Fruit fly (Drosophila melanogaster) whole organism, embryonic: Measurements from ENCODE around the gene Rpt6.

Experiments
- CG10147 ChIP-seq: fragments of 200-800 bp; sonication (Bioruptor generic); optimal IDR thresholded peaks from 2 replicates; lab custom pipeline; 2019; ENCODE audit warnings: missing biosample characterization, mild to moderate bottlenecking, missing genetic modification characterization, moderate library complexity
- CG10959 ChIP-seq: fragments of 200-800 bp; sonication (Bioruptor generic); IDR thresholded peaks from 2 replicates; pipeline ENCODE4 v1.3.6; 2022; ENCODE audit warnings: missing biosample characterization, missing genetic modification characterization
- CG12071 ChIP-seq: fragments of 200-800 bp; sonication (Bioruptor generic); optimal IDR thresholded peaks from 3 replicates; lab custom pipeline; 2018; ENCODE audit warnings: missing biosample characterization, mild to moderate bottlenecking, missing genetic modification characterization
- CG13287 ChIP-seq: fragments of 200-800 bp; sonication (Bioruptor generic); IDR thresholded peaks from 2 replicates; pipeline ENCODE4 v1.3.6; 2022; ENCODE audit warnings: missing biosample characterization, missing genetic modification characterization; ENCODE audit not compliant: partially characterized antibody
- CG17186 ChIP-seq: fragments of 200-800 bp; sonication (Bioruptor generic); optimal IDR thresholded peaks from 3 replicates; lab custom pipeline; 2017; ENCODE audit warnings: missing biosample characterization, missing genetic modification reagents, missing genetic modification characterization
- CG17359 ChIP-seq: fragments of 200-800 bp; sonication (Bioruptor generic); optimal IDR thresholded peaks from 3 replicates; lab custom pipeline; 2018; ENCODE audit warnings: missing biosample characterization, mild to moderate bottlenecking, missing genetic modification characterization, moderate library complexity
- CG17612 ChIP-seq: fragments of 200-800 bp; sonication (Bioruptor generic); IDR thresholded peaks from 2 replicates; pipeline ENCODE4 v1.3.6; 2022; ENCODE audit warnings: missing biosample characterization, missing genetic modification characterization
- CG18764 ChIP-seq: fragments of 200-800 bp; sonication (Bioruptor generic); optimal IDR thresholded peaks from 3 replicates; lab custom pipeline; 2016; ENCODE audit warnings: missing biosample characterization, missing genetic modification characterization
- CG32772 ChIP-seq: fragments of 200-800 bp; sonication (Bioruptor generic); IDR thresholded peaks from 2 replicates; pipeline ENCODE4 v1.3.6; 2022; ENCODE audit warnings: missing biosample characterization, missing genetic modification characterization
- CG3847 ChIP-seq: fragments of 200-800 bp; sonication (Bioruptor generic); IDR thresholded peaks from 2 replicates; pipeline ENCODE4 v1.3.6; 2022; ENCODE audit warnings: missing biosample characterization, missing genetic modification characterization
- CG4282 ChIP-seq: fragments of 200-800 bp; sonication (Bioruptor generic); optimal IDR thresholded peaks from 2 replicates; lab custom pipeline; 2016; ENCODE audit warnings: missing biosample characterization, missing genetic modification characterization
- CG6689 ChIP-seq: fragments of 200-800 bp; sonication (Bioruptor generic); IDR thresholded peaks from 2 replicates; pipeline ENCODE4 v1.3.6; 2022; ENCODE audit warnings: missing biosample characterization, missing genetic modification characterization
- CG7556 ChIP-seq: fragments of 200-800 bp; sonication (Bioruptor generic); optimal IDR thresholded peaks from 2 replicates; lab custom pipeline; 2017; ENCODE audit warnings: missing biosample characterization, mild to moderate bottlenecking, missing genetic modification characterization
- CG7963 ChIP-seq: fragments of 200-800 bp; sonication (Bioruptor generic); IDR thresholded peaks from 3 replicates; pipeline ENCODE4 v1.3.6; 2022; ENCODE audit warnings: missing biosample characterization, missing genetic modification characterization; ENCODE audit not compliant: partially characterized antibody
- CG9727 ChIP-seq: fragments of 200-800 bp; sonication (Bioruptor generic); optimal IDR thresholded peaks from 3 replicates; lab custom pipeline; 2017; ENCODE audit warnings: missing biosample characterization, mild to moderate bottlenecking, missing genetic modification characterization
- Dref ChIP-seq: fragments of 200-800 bp; sonication (Bioruptor generic); IDR thresholded peaks from 2 replicates; pipeline ENCODE4 v1.3.6; 2022; ENCODE audit warnings: missing biosample characterization, missing genetic modification characterization
- Fer3 ChIP-seq: fragments of 200-800 bp; sonication (Bioruptor generic); optimal IDR thresholded peaks from 2 replicates; lab custom pipeline; 2018; ENCODE audit warnings: missing biosample characterization, mild to moderate bottlenecking, missing genetic modification characterization, moderate library complexity
- H15 ChIP-seq: fragments of 200-800 bp; sonication (Bioruptor generic); IDR thresholded peaks from 3 replicates; pipeline ENCODE4 v1.3.6; 2022; ENCODE audit warnings: missing biosample characterization, missing genetic modification characterization
- HLH54F ChIP-seq: fragments of 200-800 bp; sonication (Bioruptor generic); optimal IDR thresholded peaks from 3 replicates; lab custom pipeline; 2016; ENCODE audit warnings: missing biosample characterization, missing genetic modification characterization
- HLHmδ ChIP-seq: fragments of 200-800 bp; sonication (Bioruptor generic); optimal IDR thresholded peaks from 2 replicates; lab custom pipeline; 2018; ENCODE audit warnings: missing biosample characterization, mild to moderate bottlenecking, missing genetic modification characterization, moderate library complexity
- Hr3 ChIP-seq: fragments of 200-800 bp; sonication (Bioruptor generic); optimal IDR thresholded peaks from 3 replicates; lab custom pipeline; 2016; ENCODE audit warnings: missing biosample characterization, missing genetic modification characterization
- Hr78 ChIP-seq, 2 experiments: fragments of 200-800 bp in 1 of 2; fragments of >200 bp in 1 of 2; sonication (Bioruptor generic) in 1 of 2; optimal IDR thresholded peaks; 2 replicates each; lab custom pipeline; 2017 to 2019; ENCODE audit warnings: missing biosample characterization in 2 of 2, missing genetic modification characterization in 2 of 2, mild to moderate bottlenecking in 1 of 2, moderate library complexity in 1 of 2
- Max ChIP-seq: fragments of 200-800 bp; sonication (Bioruptor generic); optimal IDR thresholded peaks from 2 replicates; lab custom pipeline; 2016; ENCODE audit warnings: missing biosample characterization, mild to moderate bottlenecking, missing genetic modification characterization
- Med ChIP-seq: fragments of 200-800 bp; sonication (Bioruptor generic); peaks from one replicate; lab custom pipeline; 2016; ENCODE audit warnings: missing biosample characterization, missing genetic modification characterization, mild to moderate bottlenecking, inconsistent platforms, moderate library complexity
- NK7.1 ChIP-seq: fragments of 200-800 bp; sonication (Bioruptor generic); optimal IDR thresholded peaks from 3 replicates; lab custom pipeline; 2016; ENCODE audit warnings: missing biosample characterization, missing genetic modification characterization
- Nf-YB ChIP-seq: fragments of 200-800 bp; sonication (Bioruptor generic); optimal IDR thresholded peaks from 3 replicates; lab custom pipeline; 2019; ENCODE audit warnings: missing biosample characterization, mild to moderate bottlenecking, missing genetic modification characterization, moderate library complexity
- Nf-YC ChIP-seq: fragments of 200-800 bp; optimal IDR thresholded peaks from 3 replicates; lab custom pipeline; 2019; ENCODE audit warnings: missing biosample characterization, mild to moderate bottlenecking, missing genetic modification characterization, moderate library complexity
- Ptx1 ChIP-seq: fragments of 200-800 bp; sonication (Bioruptor generic); IDR thresholded peaks from 2 replicates; pipeline ENCODE4 v1.3.6; 2022; ENCODE audit warnings: missing biosample characterization, missing genetic modification characterization
- Rfx ChIP-seq: fragments of 200-800 bp; sonication (Bioruptor generic); IDR thresholded peaks from 2 replicates; pipeline ENCODE4 v1.3.6; 2022; ENCODE audit warnings: missing biosample characterization, missing genetic modification characterization
- Sox100B ChIP-seq: fragments of 200-800 bp; sonication (Bioruptor generic); optimal IDR thresholded peaks from 3 replicates; lab custom pipeline; 2018; ENCODE audit warnings: missing biosample characterization, mild to moderate bottlenecking, missing genetic modification characterization
- ac ChIP-seq: fragments of 200-800 bp; sonication (Bioruptor generic); optimal IDR thresholded peaks from 3 replicates; lab custom pipeline; 2017; ENCODE audit warnings: missing biosample characterization, mild to moderate bottlenecking, missing genetic modification characterization
- amos ChIP-seq: fragments of 200-800 bp; sonication (Bioruptor generic); IDR thresholded peaks from 2 replicates; pipeline ENCODE4 v1.3.6; 2022; ENCODE audit warnings: missing biosample characterization, missing genetic modification characterization; ENCODE audit not compliant: partially characterized antibody
- chinmo ChIP-seq: fragments of 200-800 bp; sonication (Bioruptor generic); IDR thresholded peaks from 4 replicates; pipeline ENCODE4 v1.3.6; 2022; ENCODE audit warnings: missing biosample characterization, missing genetic modification characterization; ENCODE audit not compliant: partially characterized antibody
- chm ChIP-seq: fragments of 200-800 bp; sonication (Bioruptor generic); IDR thresholded peaks from 2 replicates; pipeline ENCODE4 v1.3.6; 2022; ENCODE audit warnings: missing biosample characterization, missing genetic modification characterization
- ci ChIP-seq: fragments of 200-800 bp; sonication (Bioruptor generic); IDR thresholded peaks from 3 replicates; pipeline ENCODE4 v1.3.6; 2022; ENCODE audit warnings: missing biosample characterization, missing genetic modification characterization
- crol ChIP-seq: fragments of 200-800 bp; sonication (Bioruptor generic); IDR thresholded peaks from 2 replicates; pipeline ENCODE4 v1.3.6; 2022; ENCODE audit warnings: missing biosample characterization, missing genetic modification characterization
- dan ChIP-seq: fragments of 200-800 bp; sonication (Bioruptor generic); IDR thresholded peaks from 2 replicates; pipeline ENCODE4 v1.3.6; 2022; ENCODE audit warnings: missing biosample characterization, missing genetic modification characterization
- ewg ChIP-seq: fragments of 200-800 bp; sonication (Bioruptor generic); optimal IDR thresholded peaks from 3 replicates; lab custom pipeline; 2017; ENCODE audit warnings: mild to moderate bottlenecking, missing biosample characterization, missing genetic modification reagents, missing genetic modification characterization
- gem ChIP-seq: fragments of 200-800 bp; sonication (Bioruptor generic); optimal IDR thresholded peaks from 2 replicates; lab custom pipeline; 2019; ENCODE audit warnings: missing biosample characterization, mild to moderate bottlenecking, missing genetic modification characterization, moderate library complexity
- hkb ChIP-seq, 2 experiments: fragments of 200-800 bp in 1 of 2; fragments of >200 bp in 1 of 2; sonication (Bioruptor generic) in 1 of 2; IDR thresholded peaks in 1 of 2; optimal IDR thresholded peaks in 1 of 2; 2 replicates each; pipeline versions ENCODE4 v1.3.6 to Lab custom; 2017 to 2022; ENCODE audit warnings: missing biosample characterization in 1 of 2, missing genetic modification characterization in 1 of 2
- hth ChIP-seq: fragments of >200 bp; optimal IDR thresholded peaks from 2 replicates; lab custom pipeline; 2017; ENCODE audit warnings: inconsistent platforms
- inv ChIP-seq: fragments of 200-800 bp; sonication (Bioruptor generic); IDR thresholded peaks from 2 replicates; pipeline ENCODE4 v1.3.6; 2022; ENCODE audit warnings: missing biosample characterization, missing genetic modification characterization; ENCODE audit not compliant: partially characterized antibody
- lbe ChIP-seq: fragments of 200-800 bp; sonication (Bioruptor generic); optimal IDR thresholded peaks from 2 replicates; lab custom pipeline; 2016; ENCODE audit warnings: missing biosample characterization, mild to moderate bottlenecking, missing genetic modification characterization
- pho ChIP-seq: fragments of 200-800 bp; sonication (Bioruptor generic); optimal IDR thresholded peaks from 2 replicates; lab custom pipeline; 2016; ENCODE audit warnings: missing biosample characterization, missing genetic modification characterization
- pita ChIP-seq: fragments of 200-800 bp; sonication (Bioruptor generic); optimal IDR thresholded peaks from 2 replicates; lab custom pipeline; 2017; ENCODE audit warnings: missing biosample characterization, mild to moderate bottlenecking, missing genetic modification characterization
- psq ChIP-seq: fragments of 200-800 bp; sonication (Bioruptor generic); optimal IDR thresholded peaks from 2 replicates; lab custom pipeline; 2017; ENCODE audit warnings: missing biosample characterization, missing genetic modification characterization
- rib ChIP-seq: fragments of 200-800 bp; sonication (Bioruptor generic); IDR thresholded peaks from 2 replicates; pipeline ENCODE4 v1.3.6; 2022; ENCODE audit warnings: missing biosample characterization, missing genetic modification characterization
- slou ChIP-seq: fragments of 200-800 bp; sonication (Bioruptor generic); optimal IDR thresholded peaks from 3 replicates; lab custom pipeline; 2016; ENCODE audit warnings: missing biosample characterization, missing genetic modification characterization
- sr ChIP-seq: fragments of 200-800 bp; sonication (Bioruptor generic); IDR thresholded peaks from 3 replicates; pipeline ENCODE4 v1.3.6; 2022; ENCODE audit warnings: missing biosample characterization, missing genetic modification characterization
- tgo ChIP-seq: fragments of 200-800 bp; sonication (Bioruptor generic); IDR thresholded peaks from 3 replicates; pipeline ENCODE4 v1.3.6; 2022; ENCODE audit warnings: missing biosample characterization, missing genetic modification characterization

The Rpt6 gene

dm6 chrX:21339476-21339931 is 23.7 kb downstream of the Rpt6 start, which contains the start of the genes tty and fliI (continued):
- TF ChIP-seq inv (GFP tag; lab: Robert Waterston, UW) (peak; percentile 32; the same call in 1 of the 2 replicates), CG17612 (GFP tag; lab: Robert Waterston, UW) (peak; percentile 64; the same call in 1 of the 2 replicates), CG7963 (GFP tag; lab: Robert Waterston, UW) (no peak), hkb (optimal IDR thresholded peaks at IDR 0.05; lab: Kevin White, UChicago) (no peak), hkb (GFP tag; IDR thresholded peaks at IDR 0.05; lab: Robert Waterston, UW) (peak; percentile 88), Max (GFP tag; lab: Kevin White, UChicago) (peak; percentile 69), H15 (GFP tag; lab: Robert Waterston, UW) (peak; percentile 85), CG10147 (peak; percentile 61), NK7.1 (peak; percentile 42), CG13287 (peak; percentile 14; the same call in 1 of the 2 replicates), Hr78 (GFP tag; optimal IDR thresholded peaks at IDR 0.05; lab: Kevin White, UChicago) (no peak), gem (tag; lab: Kevin White, UChicago) (peak; percentile 83), rib (GFP tag; lab: Robert Waterston, UW) (peak; percentile 87), CG4282 (GFP tag; lab: Kevin White, UChicago) (peak; percentile 56), ci (peak; percentile 95), dan (peak; percentile 52; the same call in 1 of the 2 replicates), HLHmδ (no peak), ewg (GFP tag; lab: Kevin White, UChicago) (peak; percentile 71), CG32772 (GFP tag; lab: Robert Waterston, UW) (peak; percentile 93), CG17186 (GFP tag; lab: Kevin White, UChicago) (peak; percentile 68), CG17359 (tag; lab: Kevin White, UChicago) (peak; percentile 90), CG6689 (GFP tag; lab: Robert Waterston, UW) (peak; percentile 90), CG12071 (GFP tag; lab: Kevin White, UChicago) (no peak), Dref (peak; percentile 46), pho (GFP tag; lab: Kevin White, UChicago) (peak; percentile 81), crol (GFP tag; lab: Robert Waterston, UW) (peak; percentile 52; the same call in 1 of the 2 replicates), Rfx (peak; percentile 94), pita (no peak), Med (GFP tag; lab: Kevin White, UChicago) (peak; percentile 98), chinmo (GFP tag; lab: Robert Waterston, UW) (0 out of 4 replicates have a peak, but pooled peaks have one; percentile 5), Sox100B (GFP tag; lab: Kevin White, UChicago) (no peak), psq (no peak), sr (GFP tag; lab: Robert Waterston, UW) (peak; percentile 52; the same call in 1 of the 3 replicates), slou (peak; percentile 35), CG7556 (GFP tag; lab: Kevin White, UChicago) (peak; percentile 40), lbe (GFP tag; lab: Kevin White, UChicago) (peak; percentile 67), CG9727 (peak; percentile 79), hth (no peak), HLH54F (GFP tag; lab: Kevin White, UChicago) (peak; percentile 86), Nf-YB (peak; percentile 37), Hr3 (GFP tag; lab: Kevin White, UChicago) (peak; percentile 77), Nf-YC (peak; percentile 22), CG3847 (GFP tag; lab: Robert Waterston, UW) (peak; percentile 92), Fer3 (peak; percentile 72), ac (GFP tag; lab: Kevin White, UChicago) (no peak), chm (GFP tag; lab: Robert Waterston, UW) (peak; percentile 91), tgo (GFP tag; lab: Robert Waterston, UW) (peak; percentile 89), Ptx1 (GFP tag; lab: Robert Waterston, UW) (peak; percentile 94), CG10959 (GFP tag; lab: Robert Waterston, UW) (peak; percentile 77), amos (GFP tag; lab: Robert Waterston, UW) (peak; percentile 41), CG18764 (GFP tag; lab: Kevin White, UChicago) (peak; percentile 68)
